Worm (Caenorhabditis elegans) whole organism, mixed stage, embryonic: ENCODE measurements around the gene D2063.1.

ENCODE experiments used
- flh-1 ChIP-seq: fragments of 200-800 bp; sonication (Bioruptor generic); optimal IDR thresholded peaks from 2 replicates; lab custom pipeline; 2018; ENCODE audit warnings: mild to moderate bottlenecking, missing genetic modification characterization, moderate library complexity, missing compliant biosample characterization
- lsy-2 ChIP-seq: fragments of 150-350 bp; optimal IDR thresholded peaks from 2 replicates; lab custom pipeline; 2014; ENCODE audit warnings: missing biosample characterization, missing genetic modification characterization
- nhr-12 ChIP-seq: fragments of 150-350 bp; optimal IDR thresholded peaks from 2 replicates; lab custom pipeline; 2014; ENCODE audit warnings: missing biosample characterization, missing genetic modification characterization
- nhr-237 ChIP-seq: fragments of 150-350 bp; optimal IDR thresholded peaks from 2 replicates; lab custom pipeline; 2014; ENCODE audit warnings: missing biosample characterization, missing genetic modification characterization
- pha-4 ChIP-seq: fragments of 150-350 bp; optimal IDR thresholded peaks from 2 replicates; lab custom pipeline; 2018; ENCODE audit warnings: missing biosample characterization, missing genetic modification reagents, missing genetic modification characterization
- snpc-4 ChIP-seq: fragments of 150-350 bp; optimal IDR thresholded peaks from 2 replicates; lab custom pipeline; 2014; ENCODE audit warnings: missing biosample characterization, missing genetic modification characterization

ce11 chrV:4330820-4331219, 3.9 kb downstream of the D2063.1 start:
- TF ChIP-seq nhr-237 (tag; lab: Kevin White, UChicago) (no peak), flh-1 (GFP tag; lab: Kevin White, UChicago) (no peak), snpc-4 (tag; lab: Kevin White, UChicago) (no peak), nhr-12 (tag; lab: Kevin White, UChicago) (no peak), lsy-2 (tag; lab: Kevin White, UChicago) (no peak), pha-4 (tag; lab: Kevin White, UChicago) (no peak)
